Worm (Caenorhabditis elegans): ENCODE data around the gene mre-11.

DNA sequence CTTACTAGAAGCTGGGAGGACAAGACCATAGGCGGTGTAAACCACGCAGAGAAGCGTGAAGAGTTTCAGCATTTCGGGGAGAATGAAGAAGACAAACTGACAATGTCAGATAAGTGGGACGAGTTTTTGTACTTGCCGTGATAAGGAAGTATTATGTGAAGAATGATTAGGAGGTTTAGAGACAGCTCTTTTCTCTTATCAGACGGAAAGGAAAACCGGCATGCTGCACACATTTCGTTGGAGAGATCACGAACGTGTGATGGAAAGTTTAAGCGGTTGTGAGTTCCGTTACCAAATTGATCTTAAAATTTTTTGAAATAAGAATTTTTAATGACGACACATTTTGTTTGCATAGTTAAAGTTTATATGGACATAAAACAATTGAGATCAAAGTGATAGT, 14.0 kb upstream of the mre-11 start, which contains the start of gene F28H7.3:
- TF ChIP-seq mep-1 (tag; optimal IDR thresholded peaks at IDR 0.05), result no peak
- TF ChIP-seq nhr-12 (tag; optimal IDR thresholded peaks at IDR 0.05), result no peak
- no peak for TF ChIP-seq nhr-76 (tag; optimal IDR thresholded peaks at IDR 0.05)
- TF ChIP-seq snpc-4 (tag; optimal IDR thresholded peaks at IDR 0.05), result no peak
- no peak for TF ChIP-seq mls-2 (tag; optimal IDR thresholded peaks at IDR 0.05)
- no peak for TF ChIP-seq ces-1 (GFP tag; optimal IDR thresholded peaks at IDR 0.05)
- TF ChIP-seq ham-2 (GFP tag; optimal IDR thresholded peaks at IDR 0.05), result no peak
- no peak for TF ChIP-seq tbx-8 (GFP tag; optimal IDR thresholded peaks at IDR 0.05)
- TF ChIP-seq sem-2 (GFP tag; optimal IDR thresholded peaks at IDR 0.05), result no peak
- TF ChIP-seq sptf-1 (tag; optimal IDR thresholded peaks at IDR 0.05), result no peak
- TF ChIP-seq elt-3 (tag; optimal IDR thresholded peaks at IDR 0.05), result no peak
- TF ChIP-seq elt-1 (tag; optimal IDR thresholded peaks at IDR 0.05; ENCODE audit: borderline replicate concordance, insufficient read depth), result no peak
- TF ChIP-seq unc-62 (GFP tag; optimal IDR thresholded peaks at IDR 0.05), result no peak
- TF ChIP-seq lsy-2 (tag; optimal IDR thresholded peaks at IDR 0.05), result no peak
